Worm (Caenorhabditis elegans): Measurements from ENCODE around the gene C18D4.12.

The C18D4.12 gene

DNA sequence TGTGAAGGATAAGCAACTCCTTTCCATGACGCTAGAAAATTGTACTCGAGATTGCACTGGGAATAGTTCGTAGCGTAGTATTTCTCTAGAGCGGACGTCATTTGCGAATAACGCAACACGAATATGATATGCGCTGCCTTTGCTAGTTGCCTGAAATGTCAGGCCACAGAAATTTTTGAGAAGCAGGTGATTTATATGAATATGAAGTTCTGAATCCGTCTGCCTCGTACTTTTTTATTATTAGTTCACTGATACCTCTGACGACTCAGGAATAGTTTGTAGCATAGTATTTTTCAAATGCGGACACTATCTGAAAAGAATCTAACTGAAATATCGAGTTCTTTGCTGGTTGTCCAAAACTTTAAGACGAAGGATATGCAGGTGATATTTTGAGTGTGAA, 34.3 kb downstream of the C18D4.12 start, which contains the start of gene srh-118:
Gene srh-118 (minus strand): TSS at position 101 of the 400 bp plus-strand sequence.
- no peak for TF ChIP-seq nhr-76 (tag; optimal IDR thresholded peaks at IDR 0.05)
- TF ChIP-seq egl-5 (tag; optimal IDR thresholded peaks at IDR 0.05), result no peak
- no peak for TF ChIP-seq fkh-2 (tag; optimal IDR thresholded peaks at IDR 0.05)
- TF ChIP-seq hmg-11 (tag; optimal IDR thresholded peaks at IDR 0.05), result no peak
- no peak for TF ChIP-seq nhr-11 (tag; optimal IDR thresholded peaks at IDR 0.05)
- TF ChIP-seq nhr-12 (tag; optimal IDR thresholded peaks at IDR 0.05), result no peak
- TF ChIP-seq unc-62 (GFP tag; optimal IDR thresholded peaks at IDR 0.05), result no peak
- no peak for TF ChIP-seq lin-15B (tag; optimal IDR thresholded peaks at IDR 0.05)
- no peak for TF ChIP-seq jun-1 (tag; optimal IDR thresholded peaks at IDR 0.05)
- no peak for TF ChIP-seq ceh-9 (tag; optimal IDR thresholded peaks at IDR 0.05)
- no peak for TF ChIP-seq ceh-16 (tag; optimal IDR thresholded peaks at IDR 0.05)
- no peak for TF ChIP-seq aly-2 (tag; optimal IDR thresholded peaks at IDR 0.05)
- TF ChIP-seq ztf-11 (tag; optimal IDR thresholded peaks at IDR 0.05), result no peak
- TF ChIP-seq mml-1 (tag; optimal IDR thresholded peaks at IDR 0.05), result no peak
- no peak for TF ChIP-seq nfya-1 (tag; optimal IDR thresholded peaks at IDR 0.05; ENCODE audit: insufficient read depth)
- TF ChIP-seq nhr-28 (tag; optimal IDR thresholded peaks at IDR 0.05), result no peak
- TF ChIP-seq nhr-23 (tag; optimal IDR thresholded peaks at IDR 0.05), result no peak

DNA sequence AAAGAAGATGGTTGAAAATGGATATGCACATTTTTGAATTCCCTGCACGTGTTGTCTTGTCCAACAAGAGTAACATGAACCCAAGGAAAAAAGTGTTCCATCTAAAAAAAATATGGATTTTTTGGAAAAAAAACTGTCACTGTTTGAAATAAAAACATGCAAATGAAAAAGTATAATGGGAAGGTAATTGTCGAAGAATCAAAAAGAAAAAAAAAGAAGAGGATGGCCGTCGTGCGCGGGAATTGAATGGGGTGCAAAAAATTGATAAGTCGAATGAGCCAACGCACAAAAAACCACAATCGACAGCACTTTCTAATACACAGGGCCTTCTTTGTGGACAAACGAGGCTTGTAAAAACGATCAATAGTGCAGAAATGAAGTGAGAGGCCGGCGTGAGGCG, 36.7 kb downstream of the C18D4.12 start, which contains the start of gene fbxa-102:
Gene fbxa-102 (minus strand): TSS at position 101 of the 400 bp plus-strand sequence.
- TF ChIP-seq aly-2 (tag; optimal IDR thresholded peaks at IDR 0.05), result no peak
- TF ChIP-seq lsy-12 (tag; optimal IDR thresholded peaks at IDR 0.05), result no peak
- no peak for TF ChIP-seq mml-1 (tag; optimal IDR thresholded peaks at IDR 0.05)
- no peak for TF ChIP-seq nhr-23 (tag; optimal IDR thresholded peaks at IDR 0.05)
- no peak for TF ChIP-seq snpc-4 (tag; optimal IDR thresholded peaks at IDR 0.05)
- TF ChIP-seq ceh-28 (tag; optimal IDR thresholded peaks at IDR 0.05), result no peak
- no peak for TF ChIP-seq egl-27 (tag; optimal IDR thresholded peaks at IDR 0.05)

ce11 chrV:17486034-17486433, 44.4 kb downstream of the C18D4.12 start, which contains the start of gene scl-24:
Gene scl-24, plus strand, starts transcription at chrV:17486334.
- TF ChIP-seq lin-39 (tag; optimal IDR thresholded peaks at IDR 0.05) (no peak), fkh-2 (tag; optimal IDR thresholded peaks at IDR 0.05) (no peak), lin-15B (tag; optimal IDR thresholded peaks at IDR 0.05) (no peak)

DNA sequence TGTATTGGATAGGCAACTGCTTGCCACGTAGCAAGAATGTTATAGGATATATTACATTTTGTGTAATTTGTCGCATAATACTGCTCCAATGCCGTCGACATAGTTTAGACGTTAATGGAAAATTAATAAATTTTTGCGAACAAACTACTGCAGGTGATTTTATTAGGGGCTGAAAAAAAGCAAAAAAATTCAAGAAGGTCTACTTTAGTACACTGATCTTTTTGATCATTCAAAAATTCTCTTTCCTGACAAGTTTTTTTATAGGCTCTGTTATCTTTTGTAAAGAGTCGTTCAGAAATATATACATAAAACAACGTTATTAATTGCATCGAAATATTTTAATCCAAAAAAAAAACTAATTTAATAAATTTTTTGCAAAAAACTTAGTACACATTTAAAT, 45.3 kb downstream of the C18D4.12 start, which contains the start of gene srh-111:
Gene srh-111 (minus strand): TSS at position 101 of the 400 bp plus-strand sequence.
- TF ChIP-seq elt-3 (tag; optimal IDR thresholded peaks at IDR 0.05), result no peak
- TF ChIP-seq elt-1 (tag; optimal IDR thresholded peaks at IDR 0.05), result no peak
- TF ChIP-seq fos-1 (tag; optimal IDR thresholded peaks at IDR 0.05), result no peak
- TF ChIP-seq snpc-4 (tag; optimal IDR thresholded peaks at IDR 0.05), result no peak
- TF ChIP-seq tbx-2 (tag; optimal IDR thresholded peaks at IDR 0.05), result no peak
- TF ChIP-seq aly-2 (tag; optimal IDR thresholded peaks at IDR 0.05), result no peak
- no peak for TF ChIP-seq nhr-28 (tag; optimal IDR thresholded peaks at IDR 0.05)
- no peak for TF ChIP-seq hmg-11 (tag; optimal IDR thresholded peaks at IDR 0.05)
- no peak for TF ChIP-seq nhr-43 (tag; optimal IDR thresholded peaks at IDR 0.05; ENCODE audit: poor library complexity, severe bottlenecking)
- TF ChIP-seq nhr-76 (tag; optimal IDR thresholded peaks at IDR 0.05), result no peak
- no peak for TF ChIP-seq sea-2 (GFP tag; optimal IDR thresholded peaks at IDR 0.05)
